Fruit fly (Drosophila melanogaster) whole organism: ENCODE results near the gene Patsas.

Experiments used
- CG8478 ChIP-seq: fragments of >200 bp; optimal IDR thresholded peaks from 2 replicates; lab custom pipeline; 2018; ENCODE audit warnings: inconsistent platforms
- Dll ChIP-seq: fragments of >200 bp; optimal IDR thresholded peaks from 2 replicates; lab custom pipeline; 2017
- psq ChIP-seq: fragments of >200 bp; optimal IDR thresholded peaks from 2 replicates; lab custom pipeline; 2017

- no peak for TF ChIP-seq CG8478
- no peak for TF ChIP-seq Dll
- no peak for TF ChIP-seq psq (lab: Kevin White, UChicago)
These were observed 23.2 kb downstream of the Patsas start for dm6 chr2L:12079827-12080381.
